Worm (Caenorhabditis elegans) whole organism, L4 larva: ENCODE measurements around the gene Y53C12A.10.

ENCODE experiments used
- D1046.2 ChIP-seq: fragments of 200-800 bp; sonication (Bioruptor generic); IDR thresholded peaks from 2 replicates; pipeline ENCODE4 v1.3.6; 2022; ENCODE audit warnings: missing genetic modification characterization, missing compliant biosample characterization
- F10B5.3 ChIP-seq: sonication (generic microtip); optimal IDR thresholded peaks from 2 replicates; lab custom pipeline; 2016; ENCODE audit warnings: mild to moderate bottlenecking, missing genetic modification characterization, missing compliant biosample characterization
- F49E8.2 ChIP-seq: sonication (generic microtip); optimal IDR thresholded peaks from 2 replicates; lab custom pipeline; 2016; ENCODE audit warnings: missing compliant biosample characterization, mild to moderate bottlenecking, missing genetic modification characterization, borderline replicate concordance
- T20F7.1 ChIP-seq: fragments of 200-800 bp; sonication (Bioruptor generic); optimal IDR thresholded peaks from 2 replicates; lab custom pipeline; 2018; ENCODE audit warnings: mild to moderate bottlenecking, missing genetic modification characterization, missing compliant biosample characterization
- T26A8.4 ChIP-seq: fragments of 200-800 bp; sonication (Bioruptor generic); IDR thresholded peaks from 2 replicates; pipeline ENCODE4 v1.3.6; 2022; ENCODE audit warnings: missing genetic modification characterization, missing compliant biosample characterization
- Y48G9A.11 ChIP-seq: fragments of 200-800 bp; sonication (Bioruptor generic); IDR thresholded peaks from 2 replicates; pipeline ENCODE4 v1.3.6; 2022; ENCODE audit warnings: missing genetic modification reagents, missing genetic modification characterization, missing compliant biosample characterization
- Y75B8A.6 ChIP-seq: fragments of 200-800 bp; sonication (Bioruptor generic); IDR thresholded peaks from 2 replicates; pipeline ENCODE4 v1.3.6; 2022; ENCODE audit warnings: missing genetic modification reagents, missing genetic modification characterization, missing compliant biosample characterization
- ZK546.5 ChIP-seq, 2 experiments: sonication (generic microtip); optimal IDR thresholded peaks; 2 replicates each; lab custom pipeline; 2017; ENCODE audit warnings: missing biosample characterization in 2 of 2, missing genetic modification characterization in 2 of 2
- attf-4 ChIP-seq: sonication (generic microtip); optimal IDR thresholded peaks from 3 replicates; lab custom pipeline; 2017; ENCODE audit warnings: missing biosample characterization, missing genetic modification characterization
- ceh-28 ChIP-seq: fragments of 150-350 bp; optimal IDR thresholded peaks from 2 replicates; lab custom pipeline; 2014; ENCODE audit warnings: missing biosample characterization, missing genetic modification reagents, missing genetic modification characterization
- ceh-32 ChIP-seq: sonication (generic microtip); optimal IDR thresholded peaks from 2 replicates; lab custom pipeline; 2016; ENCODE audit warnings: mild to moderate bottlenecking, missing genetic modification characterization, missing compliant biosample characterization; ENCODE audit not compliant: poor library complexity
- ceh-82 ChIP-seq: sonication (generic microtip); optimal IDR thresholded peaks from 2 replicates; lab custom pipeline; 2017; ENCODE audit warnings: missing biosample characterization, missing genetic modification characterization
- ces-1 ChIP-seq: fragments of 150-350 bp; sonication (generic microtip); optimal IDR thresholded peaks from 4 replicates; lab custom pipeline; 2014; ENCODE audit warnings: missing biosample characterization, missing genetic modification reagents, missing genetic modification characterization
- daf-19 ChIP-seq: fragments of 200-800 bp; sonication (Bioruptor generic); conservative IDR thresholded peaks from 2 replicates; pipeline ENCODE4 v1.3.6; 2022; ENCODE audit warnings: missing genetic modification characterization, missing compliant biosample characterization
- dpl-1 ChIP-seq: fragments of 150-350 bp; optimal IDR thresholded peaks from 2 replicates; lab custom pipeline; 2014; ENCODE audit warnings: missing biosample characterization, missing genetic modification reagents, missing genetic modification characterization
- duxl-1 ChIP-seq: sonication (generic microtip); optimal IDR thresholded peaks from 2 replicates; lab custom pipeline; 2016; ENCODE audit warnings: mild to moderate bottlenecking, missing genetic modification characterization, moderate library complexity, missing compliant biosample characterization; ENCODE audit not compliant: poor library complexity
- dve-1 ChIP-seq: sonication (generic microtip); optimal IDR thresholded peaks from 2 replicates; lab custom pipeline; 2017; ENCODE audit warnings: antibody characterized with exemption, mild to moderate bottlenecking, missing genetic modification characterization, missing compliant biosample characterization; ENCODE audit not compliant: insufficient read depth
- egl-43 ChIP-seq: fragments of 200-800 bp; sonication (Bioruptor generic); IDR thresholded peaks from 2 replicates; pipeline ENCODE4 v1.3.6; 2022; ENCODE audit warnings: missing genetic modification reagents, missing genetic modification characterization, missing compliant biosample characterization
- fkh-10 ChIP-seq: fragments of 150-350 bp; optimal IDR thresholded peaks from 2 replicates; lab custom pipeline; 2014; ENCODE audit warnings: missing biosample characterization, missing genetic modification reagents, missing genetic modification characterization
- hif-1 ChIP-seq, 2 experiments: sonication (generic microtip); optimal IDR thresholded peaks; 2 replicates each; lab custom pipeline; 2016 to 2017; ENCODE audit warnings: missing compliant biosample characterization in 2 of 2, missing genetic modification characterization in 2 of 2, missing genetic modification reagents in 2 of 2, missing genotype in 2 of 2, mild to moderate bottlenecking in 1 of 2
- hlh-30 ChIP-seq: sonication (generic microtip); optimal IDR thresholded peaks from 2 replicates; lab custom pipeline; 2017; ENCODE audit warnings: antibody characterized with exemption, mild to moderate bottlenecking, missing genetic modification characterization, missing compliant biosample characterization; ENCODE audit not compliant: insufficient read depth
- hmg-1.1 ChIP-seq: fragments of 200-800 bp; sonication (Bioruptor generic); IDR thresholded peaks from 2 replicates; pipeline ENCODE4 v1.3.6; 2022; ENCODE audit warnings: missing genetic modification reagents, missing genetic modification characterization, missing compliant biosample characterization
- lin-1 ChIP-seq: fragments of 200-800 bp; sonication (Bioruptor generic); IDR thresholded peaks from 2 replicates; pipeline ENCODE4 v1.3.6; 2022; ENCODE audit warnings: missing genetic modification reagents, missing genetic modification characterization, missing compliant biosample characterization
- lin-13 ChIP-seq: fragments of 150-350 bp; optimal IDR thresholded peaks from 2 replicates; lab custom pipeline; 2014; ENCODE audit warnings: missing biosample characterization, missing genetic modification reagents, missing genetic modification characterization
- lin-15B ChIP-seq: fragments of 150-350 bp; sonication (generic microtip); optimal IDR thresholded peaks from 3 replicates; lab custom pipeline; 2014; ENCODE audit warnings: missing biosample characterization, missing genetic modification characterization
- lsy-2 ChIP-seq, 2 experiments: fragments of 150-350 bp in 1 of 2; sonication (generic microtip) in 1 of 2; optimal IDR thresholded peaks; 2 replicates each; lab custom pipeline; 2014 to 2017; ENCODE audit warnings: missing biosample characterization in 2 of 2, missing genetic modification characterization in 2 of 2
- mxl-2 ChIP-seq: fragments of 200-800 bp; sonication (Bioruptor generic); conservative IDR thresholded peaks from 2 replicates; pipeline ENCODE4 v1.3.6; 2022; ENCODE audit warnings: missing genetic modification reagents, missing genetic modification characterization, missing compliant biosample characterization
- mxl-3 ChIP-seq: fragments of 200-800 bp; sonication (Bioruptor generic); optimal IDR thresholded peaks from 2 replicates; lab custom pipeline; 2018; ENCODE audit warnings: mild to moderate bottlenecking, missing genetic modification characterization, missing compliant biosample characterization
- nhr-111 ChIP-seq: fragments of 200-800 bp; sonication (Bioruptor generic); optimal IDR thresholded peaks from 2 replicates; lab custom pipeline; 2018; ENCODE audit warnings: mild to moderate bottlenecking, missing genetic modification characterization, missing compliant biosample characterization
- nhr-237 ChIP-seq: sonication (generic microtip); optimal IDR thresholded peaks from 2 replicates; lab custom pipeline; 2017; ENCODE audit warnings: missing biosample characterization, missing genetic modification characterization
- nhr-48 ChIP-seq: sonication (generic microtip); optimal IDR thresholded peaks from 2 replicates; lab custom pipeline; 2016; ENCODE audit warnings: mild to moderate bottlenecking, missing genetic modification characterization, missing compliant biosample characterization
- nhr-6 ChIP-seq: fragments of 150-350 bp; optimal IDR thresholded peaks from 2 replicates; lab custom pipeline; 2014; ENCODE audit warnings: missing biosample characterization, missing genetic modification characterization
- pha-4 ChIP-seq, 2 experiments: fragments of 150-350 bp in 1 of 2; fragments of 200-800 bp in 1 of 2; sonication (Bioruptor generic) in 1 of 2; IDR thresholded peaks in 1 of 2; optimal IDR thresholded peaks in 1 of 2; 2 replicates each; pipeline versions ENCODE4 v1.3.6 to Lab custom; 2014 to 2022; ENCODE audit warnings: missing genetic modification characterization in 2 of 2, missing genetic modification reagents in 2 of 2, missing biosample characterization in 1 of 2, missing compliant biosample characterization in 1 of 2
- php-3 ChIP-seq: fragments of 200-800 bp; sonication (Bioruptor generic); IDR thresholded peaks from 2 replicates; pipeline ENCODE4 v1.3.6; 2022; ENCODE audit warnings: missing genetic modification reagents, missing genetic modification characterization, missing compliant biosample characterization
- pqm-1 ChIP-seq: sonication (generic microtip); optimal IDR thresholded peaks from 2 replicates; lab custom pipeline; 2017; ENCODE audit warnings: missing biosample characterization, missing genetic modification characterization
- saeg-2 ChIP-seq: fragments of 200-800 bp; sonication (Bioruptor generic); IDR thresholded peaks from 2 replicates; pipeline ENCODE4 v1.3.6; 2022; ENCODE audit warnings: missing genetic modification reagents, missing genetic modification characterization, missing compliant biosample characterization
- skn-1 ChIP-seq: fragments of 150-350 bp; optimal IDR thresholded peaks from 2 replicates; lab custom pipeline; 2014; ENCODE audit warnings: missing biosample characterization, missing genetic modification characterization
- snpc-4 ChIP-seq: fragments of 150-350 bp; optimal IDR thresholded peaks from 2 replicates; lab custom pipeline; 2014; ENCODE audit warnings: missing biosample characterization, missing genetic modification characterization
- spr-1 ChIP-seq: sonication (generic microtip); optimal IDR thresholded peaks from 2 replicates; lab custom pipeline; 2016; ENCODE audit warnings: mild to moderate bottlenecking, missing genetic modification characterization, missing compliant biosample characterization
- unc-130 ChIP-seq: sonication (generic microtip); optimal IDR thresholded peaks from 2 replicates; lab custom pipeline; 2016; ENCODE audit warnings: missing genetic modification reagents, missing genetic modification characterization, missing compliant biosample characterization
- unc-39 ChIP-seq: sonication (generic microtip); optimal IDR thresholded peaks from 2 replicates; lab custom pipeline; 2017; ENCODE audit warnings: missing biosample characterization, missing genetic modification characterization
- unc-62 ChIP-seq, 3 experiments: fragments of 150-350 bp in 1 of 3; sonication (generic microtip); optimal IDR thresholded peaks in 2 of 3; peaks in 1 of 3; 1 replicate in 1 of 3; 2 replicates in 2 of 3; lab custom pipeline; 2014 to 2017; ENCODE audit warnings: missing biosample characterization in 3 of 3, missing genetic modification characterization in 3 of 3, missing genetic modification reagents in 3 of 3, missing genotype in 1 of 3
- zfp-2 ChIP-seq: sonication (generic microtip); optimal IDR thresholded peaks from 2 replicates; lab custom pipeline; 2016; ENCODE audit warnings: mild to moderate bottlenecking, missing genetic modification characterization, missing compliant biosample characterization
- ztf-11 ChIP-seq: fragments of 150-350 bp; optimal IDR thresholded peaks from 2 replicates; lab custom pipeline; 2014; ENCODE audit warnings: missing biosample characterization, missing genetic modification characterization

Y53C12A.10 gene

DNA sequence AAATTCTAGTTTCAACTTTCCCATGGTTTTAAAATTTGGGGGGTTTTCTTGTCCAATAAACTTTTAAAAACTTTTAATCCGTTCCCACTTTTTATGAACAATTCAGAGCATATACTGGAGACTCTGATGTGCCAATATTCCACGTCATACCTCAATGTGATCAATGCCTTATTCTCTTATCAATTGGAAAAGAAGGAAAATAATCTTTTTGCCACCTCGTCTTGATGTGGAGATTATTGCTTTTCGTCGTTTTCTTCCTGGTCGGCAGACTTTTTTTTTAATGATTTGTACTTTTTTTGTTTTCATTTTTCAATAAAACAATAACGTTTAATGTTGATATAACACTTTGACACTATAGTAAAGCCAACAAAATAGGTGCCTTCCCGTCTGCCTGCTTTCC, 27.2 kb downstream of the Y53C12A.10 start (continued):
- no peak for TF ChIP-seq spr-1 (tag; lab: Kevin White, UChicago)
- no peak for TF ChIP-seq hif-1 (tag; optimal IDR thresholded peaks at IDR 0.05; lab: Kevin White, UChicago)
- TF ChIP-seq hmg-1.1 (GFP tag; lab: Robert Waterston, UW): no peak
- no peak for TF ChIP-seq attf-4 (tag; lab: Kevin White, UChicago)
- TF ChIP-seq dve-1 (tag; lab: Kevin White, UChicago): peak; percentile 56
- TF ChIP-seq nhr-6 (tag; lab: Kevin White, UChicago): no peak
- TF ChIP-seq mxl-2 (GFP tag; lab: Robert Waterston, UW): no peak
- no peak for TF ChIP-seq nhr-111
- no peak for TF ChIP-seq F10B5.3 (tag; lab: Kevin White, UChicago)
- no peak for TF ChIP-seq ZK546.5 (tag; optimal IDR thresholded peaks at IDR 0.05; lab: Kevin White, UChicago)
- no peak for TF ChIP-seq lin-13 (GFP tag; lab: Kevin White, UChicago)
- no peak for TF ChIP-seq D1046.2 (GFP tag; lab: Robert Waterston, UW)
- no peak for TF ChIP-seq ceh-28 (tag; lab: Kevin White, UChicago)
- TF ChIP-seq Y75B8A.6 (GFP tag; lab: Robert Waterston, UW): no peak
- no peak for TF ChIP-seq fkh-10 (GFP tag; lab: Kevin White, UChicago)
- TF ChIP-seq, all 104 proteins: peak for 7

DNA sequence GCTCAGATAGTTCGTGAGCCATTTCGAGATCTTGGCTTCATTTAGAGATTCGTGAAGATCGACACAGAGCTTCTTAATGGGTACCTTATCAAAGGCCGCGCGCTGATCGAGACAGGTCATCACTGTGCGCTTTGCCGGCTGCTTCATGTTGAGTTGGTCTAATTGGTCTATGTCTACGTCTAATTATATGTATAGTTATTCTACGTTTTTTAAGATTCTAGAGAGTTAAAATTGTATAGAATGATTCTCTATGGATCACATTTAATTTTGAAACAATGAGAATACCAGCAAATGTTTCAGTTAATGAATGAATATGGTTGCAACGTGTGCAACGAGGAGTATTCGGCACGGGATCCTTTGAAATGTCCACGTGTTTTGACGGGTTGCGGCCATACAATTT, 30.0 kb downstream of the Y53C12A.10 start, which contains the start of gene arc-1:
Gene arc-1, plus strand, starts transcription at position 301 of the 400 bp plus-strand sequence.
- no peak for TF ChIP-seq nhr-48
- no peak for TF ChIP-seq saeg-2 (GFP tag; lab: Robert Waterston, UW)

DNA sequence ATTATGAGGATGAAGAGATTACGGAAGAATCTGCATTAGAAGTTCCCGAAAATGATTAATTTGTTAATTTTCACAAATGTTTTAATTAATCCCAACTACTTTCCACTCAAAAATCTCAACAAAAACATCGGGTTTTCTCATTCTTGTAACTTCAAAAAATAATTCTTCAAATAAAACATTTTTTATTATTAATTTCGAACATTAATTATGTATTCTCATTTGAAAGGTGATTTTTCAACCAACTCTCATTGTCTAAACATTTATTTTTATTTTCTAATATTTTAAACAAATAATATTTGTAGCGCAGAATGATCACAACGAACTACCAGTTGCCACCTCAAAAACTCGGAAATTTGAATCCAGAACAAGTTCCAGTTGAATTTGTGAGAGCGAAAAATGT, 33.3 kb downstream of the Y53C12A.10 start, which contains the start of gene ZK1320.7:
Gene ZK1320.7, plus strand, starts transcription at position 301 of the 400 bp plus-strand sequence.
- TF ChIP-seq pqm-1 (no peak), lin-1 (GFP tag; lab: Robert Waterston, UW) (no peak), mxl-2 (GFP tag; lab: Robert Waterston, UW) (no peak), lin-15B (no peak), duxl-1 (tag; lab: Kevin White, UChicago) (no peak), pha-4 (GFP tag; IDR thresholded peaks at IDR 0.05; lab: Robert Waterston, UW) (no peak), pha-4 (tag; optimal IDR thresholded peaks at IDR 0.05; lab: Kevin White, UChicago) (no peak), ztf-11 (no peak)

DNA sequence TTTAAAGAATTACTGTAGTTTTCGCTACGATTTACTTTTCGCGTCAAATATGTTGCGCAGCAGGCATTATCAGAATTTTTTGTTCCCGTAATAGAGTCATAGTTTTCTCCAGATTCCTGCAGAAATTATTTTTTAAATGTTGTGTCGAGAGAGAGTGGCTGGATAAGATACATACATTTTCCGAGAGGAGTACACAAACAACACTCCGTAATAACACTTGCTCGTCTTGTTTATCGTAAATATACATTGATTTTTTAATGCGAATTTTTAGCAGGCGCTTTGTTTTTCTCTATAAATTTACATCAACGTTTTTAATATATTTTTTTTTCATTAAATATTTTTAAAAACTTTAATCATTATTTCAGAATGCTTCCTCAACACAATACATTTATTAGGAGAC, 35.7 kb downstream of the Y53C12A.10 start, which contains the start of gene taf-8:
Gene taf-8, plus strand, starts transcription at position 360 of the 400 bp plus-strand sequence.
- no peak for TF ChIP-seq mxl-2 (GFP tag; lab: Robert Waterston, UW)
- no peak for TF ChIP-seq hif-1 (tag; optimal IDR thresholded peaks at IDR 0.05; lab: Kevin White, UChicago)
- TF ChIP-seq zfp-2: no peak
- TF ChIP-seq skn-1: no peak
- TF ChIP-seq hlh-30 (tag; lab: Kevin White, UChicago): no peak
- TF ChIP-seq dpl-1 (GFP tag; lab: Kevin White, UChicago): peak; percentile 66
- TF ChIP-seq Y48G9A.11 (GFP tag; lab: Robert Waterston, UW): peak; percentile 98
- TF ChIP-seq T20F7.1 (GFP tag; lab: Kevin White, UChicago): peak; percentile 97
- TF ChIP-seq daf-19 (GFP tag; lab: Robert Waterston, UW): no peak
- no peak for TF ChIP-seq unc-130
- TF ChIP-seq mxl-3 (GFP tag; lab: Kevin White, UChicago): no peak
- no peak for TF ChIP-seq T26A8.4
- no peak for TF ChIP-seq duxl-1 (tag; lab: Kevin White, UChicago)
- TF ChIP-seq nhr-237: no peak
- peak in 1 of 2 experiments; percentile 59 for TF ChIP-seq unc-62 (GFP tag; optimal IDR thresholded peaks at IDR 0.05 in 1 of 2; lab: Kevin White, UChicago)
- no peak for TF ChIP-seq unc-62 (tag; optimal IDR thresholded peaks at IDR 0.05; lab: Kevin White, UChicago)
- no peak for TF ChIP-seq F10B5.3 (tag; lab: Kevin White, UChicago)
- TF ChIP-seq lsy-2 (tag; optimal IDR thresholded peaks at IDR 0.05; lab: Kevin White, UChicago): peak in 1 of 2 experiments; percentile 82
- no peak for TF ChIP-seq F49E8.2 (tag; lab: Kevin White, UChicago)
- no peak for TF ChIP-seq ces-1
- TF ChIP-seq unc-39 (tag; lab: Kevin White, UChicago): no peak
- peak; percentile 26 for TF ChIP-seq fkh-10 (GFP tag; lab: Kevin White, UChicago)
- TF ChIP-seq php-3 (GFP tag; lab: Robert Waterston, UW): no peak
- no peak for TF ChIP-seq ceh-82 (tag; lab: Kevin White, UChicago)
- no peak for TF ChIP-seq egl-43
- TF ChIP-seq snpc-4 (tag; lab: Kevin White, UChicago): no peak
- no peak for TF ChIP-seq ceh-32 (tag; lab: Kevin White, UChicago)
